Fruit fly (Drosophila melanogaster): ENCODE results near the gene aurA.
A peak's percentile ranks its signal among the peaks of the same experiment; 100 is the strongest.

aurA gene

dm6 chr3R:11992934-11993670, 30.2 kb downstream of the aurA start, which contains the start of gene mfas (continued):
- TF ChIP-seq mam (GFP tag; optimal IDR thresholded peaks at IDR 0.05) (no peak), HLH4C (GFP tag; IDR thresholded peaks at IDR 0.05; ENCODE audit: partially characterized antibody) (peak; percentile 36; the same call in 1 of the 3 replicates), CG1024 (GFP tag; IDR thresholded peaks at IDR 0.05) (peak; percentile 19; the same call in 1 of the 2 replicates), ci (GFP tag; IDR thresholded peaks at IDR 0.05) (peak; percentile 54; the same call in 1 of the 3 replicates), tgo (GFP tag; IDR thresholded peaks at IDR 0.05) (no peak), CG7745 (tag; optimal IDR thresholded peaks at IDR 0.05) (no peak), knrl (GFP tag; IDR thresholded peaks at IDR 0.05; ENCODE audit: partially characterized antibody) (no peak), pb (GFP tag; optimal IDR thresholded peaks at IDR 0.05) (peak; percentile 5), Atf6 (GFP tag; IDR thresholded peaks at IDR 0.05) (no peak), lab (GFP tag; optimal IDR thresholded peaks at IDR 0.05) (peak; percentile 61), pfk (GFP tag; optimal IDR thresholded peaks at IDR 0.05) (peak; percentile 10), nom (GFP tag; optimal IDR thresholded peaks at IDR 0.05) (peak; percentile 23), unpg (GFP tag; optimal IDR thresholded peaks at IDR 0.05) (peak; percentile 25), CG11723 (GFP tag; optimal IDR thresholded peaks at IDR 0.05) (peak; percentile 7), CG17912 (GFP tag; optimal IDR thresholded peaks at IDR 0.05) (peak; percentile 70), vvl (GFP tag; IDR thresholded peaks at IDR 0.05) (peak; percentile 80), Hmr (GFP tag; optimal IDR thresholded peaks at IDR 0.05) (peak; percentile 21), amos (GFP tag; IDR thresholded peaks at IDR 0.05; ENCODE audit: partially characterized antibody) (no peak; the same call in 1 of the 2 replicates), sens (GFP tag) (peak; percentile 66), bsh (GFP tag; optimal IDR thresholded peaks at IDR 0.05) (peak in 1 of 2 experiments; percentile 52), az2 (GFP tag; optimal IDR thresholded peaks at IDR 0.05) (no peak), CG10366 (GFP tag; IDR thresholded peaks at IDR 0.05) (no peak), wek (GFP tag; optimal IDR thresholded peaks at IDR 0.05) (peak; percentile 71), psq (GFP tag; optimal IDR thresholded peaks at IDR 0.05) (no peak), Awh (GFP tag; IDR thresholded peaks at IDR 0.05) (0 out of 2 replicates have a peak, but pooled peaks have one; percentile 31), Pdp1 (GFP tag; optimal IDR thresholded peaks at IDR 0.05) (peak in 1 of 2 experiments; percentile 10), caup (GFP tag; optimal IDR thresholded peaks at IDR 0.05; ENCODE audit: severe bottlenecking) (peak; percentile 23), org-1 (GFP tag; optimal IDR thresholded peaks at IDR 0.05) (no peak), salm (tag; optimal IDR thresholded peaks at IDR 0.05) (no peak), CG16813 (GFP tag; IDR thresholded peaks at IDR 0.05; ENCODE audit: partially characterized antibody) (no peak), Sox102F (GFP tag; optimal IDR thresholded peaks at IDR 0.05) (peak; percentile 14), CG6683 (GFP tag; optimal IDR thresholded peaks at IDR 0.05) (no peak), MESR4 (GFP tag; optimal IDR thresholded peaks at IDR 0.05) (no peak), CG3407 (GFP tag; optimal IDR thresholded peaks at IDR 0.05) (peak; percentile 23), CG18011 (GFP tag; optimal IDR thresholded peaks at IDR 0.05) (no peak), cas (GFP tag; IDR thresholded peaks at IDR 0.05) (no peak), chm (GFP tag; IDR thresholded peaks at IDR 0.05) (no peak), CG17802 (tag; optimal IDR thresholded peaks at IDR 0.05) (no peak), seq (GFP tag; IDR thresholded peaks at IDR 0.05) (0 out of 2 replicates have a peak, but pooled peaks have one; percentile 9), CG42726 (GFP tag; IDR thresholded peaks at IDR 0.05; ENCODE audit: partially characterized antibody) (no peak), HLHmδ (GFP tag; optimal IDR thresholded peaks at IDR 0.05) (no peak), Blimp-1 (GFP tag; optimal IDR thresholded peaks at IDR 0.05) (peak; percentile 55), toy (GFP tag; IDR thresholded peaks at IDR 0.05) (no peak), Mad (GFP tag; optimal IDR thresholded peaks at IDR 0.05) (no peak), CG10462 (GFP tag; optimal IDR thresholded peaks at IDR 0.05) (no peak), sqz (GFP tag; optimal IDR thresholded peaks at IDR 0.05) (peak; percentile 35), CG32532 (GFP tag; IDR thresholded peaks at IDR 0.05) (no peak; the same call in 1 of the 2 replicates), CG12219 (GFP tag; optimal IDR thresholded peaks at IDR 0.05) (peak; percentile 7)
